Fruit fly (Drosophila melanogaster) whole organism, prepupa: ENCODE results near the gene CG13310.
A peak's percentile ranks its signal among the peaks of the same experiment; 100 is the strongest.

ENCODE experiments used
- Blimp-1 ChIP-seq: fragments of 200-800 bp; sonication (Bioruptor generic); optimal IDR thresholded peaks from 3 replicates; lab custom pipeline; 2017; ENCODE audit warnings: missing biosample characterization, missing genetic modification characterization, mild to moderate bottlenecking, moderate library complexity, missing genetic modification reagents
- CG10669 ChIP-seq: fragments of 200-800 bp; sonication (Bioruptor generic); optimal IDR thresholded peaks from 3 replicates; lab custom pipeline; 2018; ENCODE audit warnings: missing biosample characterization, mild to moderate bottlenecking, missing genetic modification characterization, moderate library complexity
- CG11902 ChIP-seq: fragments of 200-800 bp; sonication (Bioruptor generic); optimal IDR thresholded peaks from 3 replicates; lab custom pipeline; 2016; ENCODE audit warnings: missing biosample characterization, missing genetic modification characterization
- CG15336 ChIP-seq: fragments of 200-800 bp; sonication (Bioruptor generic); IDR thresholded peaks from 2 replicates; pipeline ENCODE4 v1.3.6; 2022; ENCODE audit warnings: missing biosample characterization, missing genetic modification characterization
- CG1621 ChIP-seq: fragments of 200-800 bp; sonication (Bioruptor generic); optimal IDR thresholded peaks from 3 replicates; lab custom pipeline; 2018; ENCODE audit warnings: missing biosample characterization, mild to moderate bottlenecking, missing genetic modification characterization
- CG34406 ChIP-seq: fragments of 200-800 bp; sonication (Bioruptor generic); optimal IDR thresholded peaks from 3 replicates; lab custom pipeline; 2016; ENCODE audit warnings: missing biosample characterization, missing genetic modification characterization
- CG6808 ChIP-seq: fragments of 200-800 bp; sonication (Bioruptor generic); optimal IDR thresholded peaks from 3 replicates; lab custom pipeline; 2017; ENCODE audit warnings: missing biosample characterization, missing genetic modification characterization, mild to moderate bottlenecking, moderate library complexity, missing genetic modification reagents
- CG7368 ChIP-seq: fragments of 200-800 bp; sonication (Bioruptor generic); optimal IDR thresholded peaks from 3 replicates; lab custom pipeline; 2016; ENCODE audit warnings: missing biosample characterization, missing genetic modification characterization
- CG8119 ChIP-seq: fragments of 200-800 bp; sonication (Bioruptor generic); IDR thresholded peaks from 3 replicates; pipeline ENCODE4 v1.3.6; 2022; ENCODE audit warnings: missing biosample characterization, missing genetic modification characterization
- CG8319 ChIP-seq: fragments of 200-800 bp; sonication (Bioruptor generic); optimal IDR thresholded peaks from 3 replicates; lab custom pipeline; 2016; ENCODE audit warnings: missing biosample characterization, missing genetic modification characterization
- Eip78C ChIP-seq: fragments of 200-800 bp; sonication (Bioruptor generic); peaks from one replicate; lab custom pipeline; 2016; ENCODE audit warnings: missing biosample characterization, missing genetic modification characterization
- Ets21C ChIP-seq: fragments of 200-800 bp; sonication (Bioruptor generic); optimal IDR thresholded peaks from 3 replicates; lab custom pipeline; 2016; ENCODE audit warnings: missing biosample characterization, missing genetic modification characterization
- Lpt ChIP-seq: fragments of 200-800 bp; sonication (Bioruptor generic); optimal IDR thresholded peaks from 3 replicates; lab custom pipeline; 2016; ENCODE audit warnings: missing biosample characterization, missing genetic modification characterization
- Sox102F ChIP-seq: fragments of 200-800 bp; sonication (Bioruptor generic); optimal IDR thresholded peaks from 2 replicates; lab custom pipeline; 2016; ENCODE audit warnings: missing biosample characterization, mild to moderate bottlenecking, missing genetic modification characterization
- Sox14 ChIP-seq: fragments of 200-800 bp; sonication (Bioruptor generic); optimal IDR thresholded peaks from 3 replicates; lab custom pipeline; 2016; ENCODE audit warnings: missing biosample characterization, missing genetic modification characterization
- Sox15 ChIP-seq: fragments of 200-800 bp; sonication (Bioruptor generic); optimal IDR thresholded peaks from 3 replicates; lab custom pipeline; 2016; ENCODE audit warnings: missing biosample characterization, missing genetic modification characterization
- achi ChIP-seq: fragments of 200-800 bp; sonication (Bioruptor generic); optimal IDR thresholded peaks from 3 replicates; lab custom pipeline; 2016; ENCODE audit warnings: missing biosample characterization, missing genetic modification characterization
- acj6 ChIP-seq: fragments of 200-800 bp; sonication (Bioruptor generic); optimal IDR thresholded peaks from 3 replicates; lab custom pipeline; 2016; ENCODE audit warnings: missing biosample characterization, missing genetic modification characterization
- cyc ChIP-seq: fragments of 200-800 bp; sonication (Bioruptor generic); optimal IDR thresholded peaks from 3 replicates; lab custom pipeline; 2016; ENCODE audit warnings: missing biosample characterization, missing genetic modification characterization
- dac ChIP-seq: fragments of 200-800 bp; sonication (Bioruptor generic); optimal IDR thresholded peaks from 2 replicates; lab custom pipeline; 2017; ENCODE audit warnings: missing biosample characterization, mild to moderate bottlenecking, missing genetic modification characterization
- dsx ChIP-seq: fragments of 200-800 bp; optimal IDR thresholded peaks from 3 replicates; lab custom pipeline; 2019; ENCODE audit warnings: missing biosample characterization, mild to moderate bottlenecking, missing genetic modification characterization, moderate library complexity; ENCODE audit not compliant: poor library complexity, severe bottlenecking
- eg ChIP-seq: fragments of 200-800 bp; sonication (Bioruptor generic); IDR thresholded peaks from 3 replicates; pipeline ENCODE4 v1.3.6; 2022; ENCODE audit warnings: missing biosample characterization, missing genetic modification characterization
- fd59A ChIP-seq: fragments of 200-800 bp; sonication (Bioruptor generic); optimal IDR thresholded peaks from 2 replicates; lab custom pipeline; 2017; ENCODE audit warnings: missing biosample characterization, mild to moderate bottlenecking, missing genetic modification characterization, missing genetic modification reagents
- fkh ChIP-seq: fragments of 200-800 bp; sonication (Bioruptor generic); optimal IDR thresholded peaks from 3 replicates; lab custom pipeline; 2017; ENCODE audit warnings: missing biosample characterization, mild to moderate bottlenecking, missing genetic modification characterization, moderate library complexity
- pdm3 ChIP-seq: fragments of 200-800 bp; sonication (Bioruptor generic); optimal IDR thresholded peaks from 3 replicates; lab custom pipeline; 2016; ENCODE audit warnings: missing biosample characterization, missing genetic modification characterization
- spab ChIP-seq: fragments of 200-800 bp; sonication (Bioruptor generic); optimal IDR thresholded peaks from 2 replicates; lab custom pipeline; 2017; ENCODE audit warnings: missing biosample characterization, mild to moderate bottlenecking, missing genetic modification characterization, missing genetic modification reagents
- ss ChIP-seq, 2 experiments: fragments of 200-800 bp; sonication (Bioruptor generic); optimal IDR thresholded peaks; 2 replicates in 1 of 2; 3 replicates in 1 of 2; lab custom pipeline; 2017 to 2018; ENCODE audit warnings: mild to moderate bottlenecking in 2 of 2, missing biosample characterization in 2 of 2, missing genetic modification characterization in 2 of 2, moderate library complexity in 1 of 2
- svp ChIP-seq: fragments of 200-800 bp; sonication (Bioruptor generic); peaks from one replicate; lab custom pipeline; 2016; ENCODE audit warnings: missing biosample characterization, missing genetic modification characterization
- vri ChIP-seq: fragments of 200-800 bp; sonication (Bioruptor generic); optimal IDR thresholded peaks from 3 replicates; lab custom pipeline; 2016; ENCODE audit warnings: missing biosample characterization, mild to moderate bottlenecking, missing genetic modification characterization

CG13310 gene

DNA sequence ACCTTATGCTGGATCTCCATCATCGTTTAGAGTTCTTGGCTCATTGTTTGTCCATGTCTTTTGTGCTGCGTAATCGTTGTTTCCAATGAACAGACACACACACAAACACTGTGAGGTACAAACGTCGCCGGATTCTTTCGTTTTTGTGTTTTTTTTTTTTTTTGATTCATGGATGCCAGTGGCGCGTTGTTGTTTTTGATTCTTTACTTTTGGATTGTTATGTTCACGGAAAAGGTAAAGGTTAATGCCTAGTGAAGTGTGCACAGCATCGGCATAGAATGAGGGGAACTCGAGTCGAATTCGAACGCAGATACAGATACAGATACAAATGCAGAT is 33.1 kb upstream of the CG13310 start:
- TF ChIP-seq vri (GFP tag; lab: Kevin White, UChicago) (peak; percentile 20), Sox14 (GFP tag; lab: Kevin White, UChicago) (no peak), Lpt (GFP tag; lab: Kevin White, UChicago) (no peak)

DNA sequence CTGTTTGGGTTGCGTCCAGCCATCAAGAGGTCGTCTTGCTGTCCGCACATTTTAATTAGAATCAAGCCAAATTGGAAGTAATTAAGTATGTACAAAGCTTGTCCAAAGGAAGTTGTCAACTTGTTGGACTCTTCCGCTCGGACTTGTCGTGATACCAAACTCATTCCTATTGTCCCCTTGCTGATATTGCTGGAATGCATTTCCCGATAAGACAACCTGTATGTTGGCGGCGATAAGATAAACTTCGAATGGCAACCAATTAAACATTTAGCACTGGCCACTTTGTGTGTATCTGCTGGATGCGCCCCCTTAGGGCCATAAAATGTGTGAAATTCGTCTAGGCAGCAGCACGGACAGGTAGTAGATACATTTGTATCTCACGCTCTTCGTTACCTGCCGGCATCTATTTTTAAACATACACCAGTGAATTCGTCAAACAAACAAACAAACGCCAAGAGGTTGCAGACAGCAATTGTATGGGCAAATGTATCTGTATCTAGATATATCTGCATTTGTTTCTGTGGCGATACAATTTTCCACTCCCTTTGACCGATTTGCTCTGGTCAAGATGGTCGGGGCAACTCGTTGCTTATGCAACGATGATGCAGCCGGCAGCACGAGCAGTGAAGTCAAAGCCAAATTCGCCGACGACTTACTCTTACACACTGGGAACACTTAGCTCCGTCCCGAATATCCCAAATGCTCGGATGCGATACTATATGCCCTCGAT is 32.6 kb upstream of the CG13310 start:
- no peak for TF ChIP-seq ss (GFP tag; optimal IDR thresholded peaks at IDR 0.05; lab: Kevin White, UChicago)
- no peak for TF ChIP-seq achi (GFP tag; lab: Kevin White, UChicago)
- TF ChIP-seq Eip78C, result peak; percentile 25
- TF ChIP-seq pdm3, result no peak
- no peak for TF ChIP-seq CG34406 (GFP tag; lab: Kevin White, UChicago)

DNA sequence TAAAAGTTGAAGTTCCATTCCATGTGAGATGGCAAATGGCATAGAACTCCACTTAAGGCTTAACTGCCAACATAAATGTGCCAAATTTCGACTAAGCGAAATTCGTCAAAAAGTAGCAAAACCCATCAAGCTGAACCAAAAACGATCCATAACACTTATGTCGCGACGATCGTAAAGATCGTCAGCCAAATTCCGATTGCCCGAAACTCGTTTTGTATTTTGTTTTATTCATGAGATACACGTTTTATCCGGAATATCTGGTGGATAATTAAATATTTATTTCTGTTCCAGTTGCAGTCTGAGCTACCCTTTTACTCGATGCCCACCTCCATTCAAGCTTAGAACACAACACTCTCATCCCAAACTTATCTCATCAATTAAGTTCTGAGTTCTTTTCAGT is 30.6 kb upstream of the CG13310 start:
- TF ChIP-seq eg (GFP tag; lab: Robert Waterston, UW) (no peak), CG8119 (GFP tag; lab: Robert Waterston, UW) (no peak), CG11902 (GFP tag; lab: Kevin White, UChicago) (no peak), CG8319 (GFP tag; lab: Kevin White, UChicago) (no peak), Sox15 (no peak), Blimp-1 (no peak), spab (GFP tag; lab: Kevin White, UChicago) (no peak), Ets21C (GFP tag; lab: Kevin White, UChicago) (no peak), ss (GFP tag; optimal IDR thresholded peaks at IDR 0.05; lab: Kevin White, UChicago) (no peak), fd59A (GFP tag; lab: Kevin White, UChicago) (no peak), fkh (GFP tag; lab: Kevin White, UChicago) (no peak), dsx (no peak), CG6808 (no peak), CG15336 (GFP tag; lab: Robert Waterston, UW) (no peak), svp (GFP tag; lab: Kevin White, UChicago) (no peak), Sox102F (GFP tag; lab: Kevin White, UChicago) (no peak)

DNA sequence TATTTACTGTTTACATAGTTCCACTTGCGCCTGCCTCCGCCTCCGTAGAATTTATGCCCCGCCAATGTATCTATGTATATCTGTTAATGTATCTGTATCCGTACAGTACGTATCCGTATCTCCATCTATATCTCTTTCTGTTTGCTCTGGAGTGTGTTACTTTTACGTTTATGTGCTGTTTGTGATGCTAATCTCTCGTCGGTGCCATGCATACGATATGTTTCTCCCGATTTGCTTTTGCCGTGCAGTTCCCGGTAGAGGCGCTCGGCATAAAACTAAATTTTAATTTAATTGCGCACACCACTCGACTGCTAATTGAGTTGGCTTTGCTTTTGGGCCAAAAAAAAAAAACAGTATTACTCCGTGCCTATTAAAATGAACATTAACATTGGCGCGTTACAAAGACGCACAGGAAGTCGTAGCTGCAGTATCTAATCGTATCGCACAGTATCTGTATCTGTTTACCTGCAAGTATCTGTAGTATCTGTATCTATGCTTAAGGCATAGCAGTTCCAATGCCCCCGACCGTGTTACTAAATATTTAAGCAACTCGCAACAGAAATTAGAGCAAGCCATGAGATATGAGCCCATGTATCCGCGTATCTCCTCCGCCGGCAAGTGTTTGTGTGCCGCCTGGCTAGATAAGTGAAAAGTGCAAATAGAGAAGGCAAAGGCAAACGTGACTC is 29.8 kb upstream of the CG13310 start:
- TF ChIP-seq CG15336 (GFP tag; lab: Robert Waterston, UW), result no peak
- no peak for TF ChIP-seq CG1621 (tag; lab: Kevin White, UChicago)
- TF ChIP-seq CG7368 (GFP tag; lab: Kevin White, UChicago), result no peak
- no peak for TF ChIP-seq CG10669
- no peak for TF ChIP-seq dac (GFP tag; lab: Kevin White, UChicago)
- peak; percentile 69 for TF ChIP-seq Eip78C
- TF ChIP-seq eg (GFP tag; lab: Robert Waterston, UW), result no peak
- no peak for TF ChIP-seq CG34406 (GFP tag; lab: Kevin White, UChicago)
- no peak for TF ChIP-seq ss (GFP tag; optimal IDR thresholded peaks at IDR 0.05; lab: Kevin White, UChicago)
- no peak for TF ChIP-seq acj6 (GFP tag; lab: Kevin White, UChicago)
- TF ChIP-seq fkh (GFP tag; lab: Kevin White, UChicago), result peak; percentile 57
- TF ChIP-seq cyc, result no peak

DNA sequence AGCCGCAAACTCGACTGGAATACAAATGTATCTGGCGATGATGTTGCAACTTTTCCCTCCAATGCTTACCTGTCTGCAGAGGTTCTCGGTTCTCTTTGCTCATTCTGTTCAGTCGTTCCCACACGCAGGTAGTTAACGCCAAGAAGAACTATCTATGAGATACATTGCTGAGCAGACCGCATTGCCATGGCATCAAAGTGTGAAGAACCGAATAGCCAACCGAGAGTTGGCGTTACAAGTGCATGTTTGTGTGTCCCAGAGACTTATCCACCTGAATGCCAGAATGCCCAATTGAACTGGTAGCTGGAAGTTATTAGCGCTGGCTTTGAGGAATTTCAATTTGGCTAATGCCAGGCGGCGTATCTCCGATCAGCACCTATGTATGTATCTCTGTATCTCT is 29.2 kb upstream of the CG13310 start:
- TF ChIP-seq Eip78C, result peak; percentile 21
- no peak for TF ChIP-seq CG34406 (GFP tag; lab: Kevin White, UChicago)

DNA sequence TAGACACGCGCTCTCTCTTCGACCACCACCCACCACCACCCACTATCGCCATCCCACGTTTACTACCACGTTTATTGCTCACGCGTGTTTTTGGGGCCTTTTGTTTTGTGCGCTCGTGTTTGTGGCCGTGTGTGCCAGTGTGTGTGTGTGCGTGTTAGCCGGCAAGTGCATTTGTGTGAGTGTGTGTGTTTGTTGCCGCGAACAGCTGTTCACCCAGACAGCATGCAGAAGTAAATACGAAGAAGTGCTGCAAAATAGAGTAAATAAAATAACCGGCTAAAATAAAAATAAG is 27.5 kb upstream of the CG13310 start:
- peak in 1 of 2 experiments; percentile 21 for TF ChIP-seq ss (GFP tag; optimal IDR thresholded peaks at IDR 0.05; lab: Kevin White, UChicago)
- no peak for TF ChIP-seq Sox14 (GFP tag; lab: Kevin White, UChicago)
- TF ChIP-seq, all 60 proteins: peak for 1
